Fruit fly (Drosophila melanogaster) whole organism, embryonic: ENCODE data around the gene CG15208.
A peak's percentile ranks its signal among the peaks of the same experiment; 100 is the strongest.

Experiments used
- Antp ChIP-seq: fragments of 200-800 bp; sonication (Bioruptor generic); optimal IDR thresholded peaks from 3 replicates; lab custom pipeline; 2016; ENCODE audit warnings: missing biosample characterization, missing genetic modification characterization
- BEAF-32 ChIP-seq: fragments of 200-800 bp; sonication (Bioruptor generic); optimal IDR thresholded peaks from 3 replicates; lab custom pipeline; 2017; ENCODE audit warnings: missing biosample characterization, missing genetic modification characterization, mild to moderate bottlenecking, moderate library complexity, missing genetic modification reagents
- Blimp-1 ChIP-seq: fragments of 200-800 bp; sonication (Bioruptor generic); optimal IDR thresholded peaks from 3 replicates; lab custom pipeline; 2018; ENCODE audit warnings: missing biosample characterization, missing genetic modification characterization, mild to moderate bottlenecking, moderate library complexity, missing genetic modification reagents
- C15 ChIP-seq: fragments of 200-800 bp; sonication (Bioruptor generic); IDR thresholded peaks from 3 replicates; pipeline ENCODE4 v1.3.6; 2022; ENCODE audit warnings: missing biosample characterization, missing genetic modification characterization
- CG12236 ChIP-seq: fragments of 200-800 bp; sonication (Bioruptor generic); optimal IDR thresholded peaks from 2 replicates; lab custom pipeline; 2016; ENCODE audit warnings: missing biosample characterization, missing genetic modification characterization
- CG12659 ChIP-seq: fragments of 200-800 bp; sonication (Bioruptor generic); optimal IDR thresholded peaks from 3 replicates; lab custom pipeline; 2017; ENCODE audit warnings: mild to moderate bottlenecking, missing biosample characterization, missing genetic modification reagents, missing genetic modification characterization
- CG12744 ChIP-seq: fragments of 200-800 bp; sonication (Bioruptor generic); optimal IDR thresholded peaks from 2 replicates; lab custom pipeline; 2016; ENCODE audit warnings: missing biosample characterization, missing genetic modification characterization
- CG13296 ChIP-seq: fragments of 200-800 bp; sonication (Bioruptor generic); optimal IDR thresholded peaks from 3 replicates; lab custom pipeline; 2018; ENCODE audit warnings: missing biosample characterization, mild to moderate bottlenecking, missing genetic modification characterization
- CG13775 ChIP-seq: fragments of 200-800 bp; sonication (Bioruptor generic); optimal IDR thresholded peaks from 3 replicates; lab custom pipeline; 2017; ENCODE audit warnings: missing biosample characterization, mild to moderate bottlenecking, missing genetic modification characterization
- CG14860 ChIP-seq: fragments of 200-800 bp; sonication (Bioruptor generic); IDR thresholded peaks from 3 replicates; pipeline ENCODE4 v1.3.6; 2022; ENCODE audit warnings: missing biosample characterization, missing genetic modification characterization; ENCODE audit not compliant: partially characterized antibody
- CG15011 ChIP-seq: fragments of 200-800 bp; sonication (Bioruptor generic); optimal IDR thresholded peaks from 3 replicates; lab custom pipeline; 2018; ENCODE audit warnings: missing biosample characterization, mild to moderate bottlenecking, missing genetic modification characterization
- CG18262 ChIP-seq: fragments of 200-800 bp; optimal IDR thresholded peaks from 3 replicates; lab custom pipeline; 2019; ENCODE audit warnings: missing biosample characterization, mild to moderate bottlenecking, missing genetic modification characterization, moderate library complexity
- CG18476 ChIP-seq: fragments of 200-800 bp; sonication (Bioruptor generic); optimal IDR thresholded peaks from 2 replicates; lab custom pipeline; 2016; ENCODE audit warnings: missing biosample characterization, mild to moderate bottlenecking, missing genetic modification characterization
- CG32772 ChIP-seq: fragments of 200-800 bp; sonication (Bioruptor generic); IDR thresholded peaks from 2 replicates; pipeline ENCODE4 v1.3.6; 2022; ENCODE audit warnings: missing biosample characterization, missing genetic modification characterization
- CG34376 ChIP-seq: fragments of 200-800 bp; sonication (Bioruptor generic); optimal IDR thresholded peaks from 2 replicates; lab custom pipeline; 2018; ENCODE audit warnings: missing biosample characterization, mild to moderate bottlenecking, missing genetic modification characterization
- CG34422 ChIP-seq: fragments of 200-800 bp; sonication (Bioruptor generic); IDR thresholded peaks from 3 replicates; pipeline ENCODE4 v1.3.6; 2022; ENCODE audit warnings: missing biosample characterization, missing genetic modification characterization
- CG43689 ChIP-seq: fragments of 200-800 bp; sonication (Bioruptor generic); IDR thresholded peaks from 2 replicates; pipeline ENCODE4 v1.3.6; 2022; ENCODE audit warnings: missing biosample characterization, missing genetic modification characterization
- CG4730 ChIP-seq: fragments of 200-800 bp; sonication (Bioruptor generic); IDR thresholded peaks from 2 replicates; pipeline ENCODE4 v1.3.6; 2022; ENCODE audit warnings: missing biosample characterization, missing genetic modification characterization
- CG6254 ChIP-seq: fragments of 200-800 bp; sonication (Bioruptor generic); optimal IDR thresholded peaks from 3 replicates; lab custom pipeline; 2017; ENCODE audit warnings: mild to moderate bottlenecking, missing biosample characterization, missing genetic modification reagents, missing genetic modification characterization
- CG8290 ChIP-seq, 3 experiments: fragments of 200-800 bp; sonication (Bioruptor generic); optimal IDR thresholded peaks; 2 replicates each; lab custom pipeline; 2016 to 2019; ENCODE audit warnings: missing biosample characterization in 3 of 3, missing genetic modification characterization in 3 of 3, mild to moderate bottlenecking in 2 of 3, moderate library complexity in 1 of 3
- CoRest ChIP-seq: fragments of 200-800 bp; sonication (Bioruptor generic); optimal IDR thresholded peaks from 3 replicates; lab custom pipeline; 2018; ENCODE audit warnings: missing biosample characterization, mild to moderate bottlenecking, missing genetic modification characterization, moderate library complexity
- Dbx ChIP-seq: fragments of 200-800 bp; sonication (Bioruptor generic); IDR thresholded peaks from 3 replicates; pipeline ENCODE4 v1.3.6; 2022; ENCODE audit warnings: missing biosample characterization, missing genetic modification characterization
- Dip2 ChIP-seq: fragments of 200-800 bp; sonication (Bioruptor generic); IDR thresholded peaks from 2 replicates; pipeline ENCODE4 v1.3.6; 2022; ENCODE audit warnings: missing biosample characterization, missing genetic modification characterization
- Dll ChIP-seq: fragments of 200-800 bp; sonication (Bioruptor generic); IDR thresholded peaks from 4 replicates; pipeline ENCODE4 v1.3.6; 2022; ENCODE audit warnings: missing biosample characterization, missing genetic modification characterization; ENCODE audit not compliant: partially characterized antibody
- Dp ChIP-seq: fragments of 200-800 bp; sonication (Bioruptor generic); optimal IDR thresholded peaks from 2 replicates; lab custom pipeline; 2018; ENCODE audit warnings: missing biosample characterization, mild to moderate bottlenecking, missing genetic modification characterization, moderate library complexity
- Dref ChIP-seq: fragments of 200-800 bp; sonication (Bioruptor generic); IDR thresholded peaks from 2 replicates; pipeline ENCODE4 v1.3.6; 2022; ENCODE audit warnings: missing biosample characterization, missing genetic modification characterization
- E2f1 ChIP-seq: fragments of 200-800 bp; sonication (Bioruptor generic); IDR thresholded peaks from 2 replicates; pipeline ENCODE4 v1.3.6; 2022; ENCODE audit warnings: missing biosample characterization, missing genetic modification characterization
- ERR ChIP-seq: fragments of 200-800 bp; sonication (Bioruptor generic); optimal IDR thresholded peaks from 2 replicates; lab custom pipeline; 2016; ENCODE audit warnings: missing biosample characterization, missing genetic modification characterization
- HLHmδ ChIP-seq: fragments of 200-800 bp; sonication (Bioruptor generic); optimal IDR thresholded peaks from 2 replicates; lab custom pipeline; 2018; ENCODE audit warnings: missing biosample characterization, mild to moderate bottlenecking, missing genetic modification characterization, moderate library complexity
- Hmr ChIP-seq: fragments of 200-800 bp; sonication (Bioruptor generic); optimal IDR thresholded peaks from 3 replicates; lab custom pipeline; 2017; ENCODE audit warnings: mild to moderate bottlenecking, missing biosample characterization, missing genetic modification reagents, missing genetic modification characterization
- Hr3 ChIP-seq: fragments of 200-800 bp; sonication (Bioruptor generic); optimal IDR thresholded peaks from 3 replicates; lab custom pipeline; 2016; ENCODE audit warnings: missing biosample characterization, missing genetic modification characterization
- MBD-R2 ChIP-seq: fragments of 200-800 bp; sonication (Bioruptor generic); IDR thresholded peaks from 2 replicates; pipeline ENCODE4 v1.3.6; 2022; ENCODE audit warnings: missing biosample characterization, missing genetic modification characterization
- NK7.1 ChIP-seq: fragments of 200-800 bp; sonication (Bioruptor generic); optimal IDR thresholded peaks from 3 replicates; lab custom pipeline; 2016; ENCODE audit warnings: missing biosample characterization, missing genetic modification characterization
- Scr ChIP-seq: fragments of 200-800 bp; sonication (Bioruptor generic); IDR thresholded peaks from 2 replicates; pipeline ENCODE4 v1.3.6; 2022; ENCODE audit warnings: missing biosample characterization, missing genetic modification characterization; ENCODE audit not compliant: partially characterized antibody
- Trl ChIP-seq, 3 experiments: fragments of >200 bp in 2 of 3; fragments of 200-800 bp in 1 of 3; sonication (Bioruptor generic) in 1 of 3; optimal IDR thresholded peaks; 2 replicates in 1 of 3; 3 replicates in 2 of 3; lab custom pipeline; 2016 to 2017; ENCODE audit warnings: missing biosample characterization in 1 of 3, missing genetic modification characterization in 1 of 3
- Vsx1 ChIP-seq: fragments of 200-800 bp; sonication (Bioruptor generic); optimal IDR thresholded peaks from 2 replicates; lab custom pipeline; 2017; ENCODE audit warnings: missing biosample characterization, mild to moderate bottlenecking, missing genetic modification characterization, missing genetic modification reagents
- Xbp1 ChIP-seq: fragments of 200-800 bp; sonication (Bioruptor generic); optimal IDR thresholded peaks from 3 replicates; lab custom pipeline; 2016; ENCODE audit warnings: missing biosample characterization, mild to moderate bottlenecking, missing genetic modification characterization
- amos ChIP-seq: fragments of 200-800 bp; sonication (Bioruptor generic); IDR thresholded peaks from 2 replicates; pipeline ENCODE4 v1.3.6; 2022; ENCODE audit warnings: missing biosample characterization, missing genetic modification characterization; ENCODE audit not compliant: partially characterized antibody
- aop ChIP-seq: fragments of 200-800 bp; sonication (Bioruptor generic); IDR thresholded peaks from 2 replicates; pipeline ENCODE4 v1.3.6; 2022; ENCODE audit warnings: missing biosample characterization, missing genetic modification characterization
- cwo ChIP-seq: fragments of 200-800 bp; sonication (Bioruptor generic); optimal IDR thresholded peaks from 3 replicates; lab custom pipeline; 2017; ENCODE audit warnings: missing biosample characterization, missing genetic modification characterization, mild to moderate bottlenecking, moderate library complexity, missing genetic modification reagents
- ftz-f1 ChIP-seq: fragments of 200-800 bp; sonication (Bioruptor generic); optimal IDR thresholded peaks from 2 replicates; lab custom pipeline; 2016; ENCODE audit warnings: missing biosample characterization, missing genetic modification characterization
- mirr ChIP-seq: fragments of 200-800 bp; sonication (Bioruptor generic); optimal IDR thresholded peaks from 3 replicates; lab custom pipeline; 2018; ENCODE audit warnings: missing biosample characterization, mild to moderate bottlenecking, missing genetic modification characterization
- org-1 ChIP-seq: fragments of 200-800 bp; sonication (Bioruptor generic); optimal IDR thresholded peaks from 2 replicates; lab custom pipeline; 2017; ENCODE audit warnings: missing biosample characterization, missing genetic modification characterization
- row ChIP-seq: fragments of 200-800 bp; sonication (Bioruptor generic); IDR thresholded peaks from 3 replicates; pipeline ENCODE4 v1.3.6; 2022; ENCODE audit warnings: missing biosample characterization, missing genetic modification characterization
- schlank ChIP-seq: fragments of 200-800 bp; sonication (Bioruptor generic); optimal IDR thresholded peaks from 2 replicates; lab custom pipeline; 2018; ENCODE audit warnings: missing biosample characterization, mild to moderate bottlenecking, missing genetic modification characterization
- sima ChIP-seq: fragments of 200-800 bp; sonication (Bioruptor generic); optimal IDR thresholded peaks from 2 replicates; lab custom pipeline; 2016; ENCODE audit warnings: missing biosample characterization, missing genetic modification characterization
- sob ChIP-seq: fragments of 200-800 bp; sonication (Bioruptor generic); IDR thresholded peaks from 2 replicates; pipeline ENCODE4 v1.3.6; 2022; ENCODE audit warnings: missing biosample characterization, missing genetic modification characterization
- tgo ChIP-seq: fragments of 200-800 bp; sonication (Bioruptor generic); IDR thresholded peaks from 3 replicates; pipeline ENCODE4 v1.3.6; 2022; ENCODE audit warnings: missing biosample characterization, missing genetic modification characterization
- trh ChIP-seq: fragments of 200-800 bp; sonication (Bioruptor generic); optimal IDR thresholded peaks from 2 replicates; lab custom pipeline; 2016; ENCODE audit warnings: missing biosample characterization, missing genetic modification characterization
- usp ChIP-seq: fragments of >200 bp; optimal IDR thresholded peaks from 2 replicates; lab custom pipeline; 2017; ENCODE audit warnings: missing biosample characterization, missing genetic modification characterization

CG15208 gene

DNA sequence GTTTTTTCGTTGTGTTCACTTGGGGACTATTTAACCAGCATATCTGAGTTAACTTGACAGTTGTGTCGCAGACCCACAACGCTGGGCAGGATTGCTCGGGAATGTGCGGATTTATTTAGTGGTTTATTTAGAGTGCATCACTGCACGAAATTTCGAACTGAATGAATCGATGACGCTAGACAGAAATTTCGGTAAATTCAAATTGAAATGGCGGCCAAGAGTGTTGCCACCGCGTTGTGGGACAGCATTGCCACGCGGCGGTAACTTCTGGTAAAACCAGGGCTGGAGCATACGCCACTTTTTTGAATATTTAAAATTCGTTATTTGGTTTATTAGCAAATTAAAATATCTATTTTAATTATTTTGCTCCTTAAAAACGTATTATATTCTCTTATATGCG lies 45.1 kb upstream of the CG15208 start, which contains the start of gene feo (continued):
- TF ChIP-seq Blimp-1 (GFP tag; lab: Kevin White, UChicago) (no peak), amos (GFP tag; lab: Robert Waterston, UW) (peak; percentile 38), Vsx1 (GFP tag; lab: Kevin White, UChicago) (no peak), Antp (GFP tag; lab: Kevin White, UChicago) (no peak), CG8290 (GFP tag; optimal IDR thresholded peaks at IDR 0.05; lab: Kevin White, UChicago) (no peak), CG8290 (tag; optimal IDR thresholded peaks at IDR 0.05; lab: Kevin White, UChicago) (no peak), HLHmδ (GFP tag; lab: Kevin White, UChicago) (no peak), row (GFP tag; lab: Robert Waterston, UW) (peak; percentile 53), org-1 (GFP tag; lab: Kevin White, UChicago) (no peak), CG12744 (GFP tag; lab: Kevin White, UChicago) (no peak), usp (GFP tag; lab: Kevin White, UChicago) (no peak), CG4730 (GFP tag; lab: Robert Waterston, UW) (no peak), C15 (GFP tag; lab: Robert Waterston, UW) (no peak), CG43689 (no peak), Dref (peak; percentile 52), sob (no peak; the same call in 1 of the 2 replicates), cwo (no peak), Trl (optimal IDR thresholded peaks at IDR 0.05; lab: Kevin White, UChicago) (no peak), Trl (GFP tag; optimal IDR thresholded peaks at IDR 0.05; lab: Kevin White, UChicago) (no peak), CG18476 (GFP tag; lab: Kevin White, UChicago) (no peak), CG13296 (GFP tag; lab: Kevin White, UChicago) (no peak), CG34376 (GFP tag; lab: Kevin White, UChicago) (no peak), Dll (no peak), BEAF-32 (GFP tag; lab: Kevin White, UChicago) (peak; percentile 56), Hmr (no peak), ftz-f1 (GFP tag; lab: Kevin White, UChicago) (no peak), mirr (GFP tag; lab: Kevin White, UChicago) (no peak), aop (no peak), CoRest (peak; percentile 46), CG15011 (no peak), CG12236 (GFP tag; lab: Kevin White, UChicago) (no peak), CG32772 (GFP tag; lab: Robert Waterston, UW) (no peak), E2f1 (GFP tag; lab: Robert Waterston, UW) (no peak), CG18262 (no peak), NK7.1 (GFP tag; lab: Kevin White, UChicago) (no peak), CG34422 (GFP tag; lab: Robert Waterston, UW) (no peak), MBD-R2 (GFP tag; lab: Robert Waterston, UW) (peak; percentile 37; the same call in 1 of the 2 replicates), schlank (tag; lab: Kevin White, UChicago) (no peak), CG12659 (peak; percentile 21), CG13775 (no peak), tgo (GFP tag; lab: Robert Waterston, UW) (no peak), Dp (GFP tag; lab: Kevin White, UChicago) (peak; percentile 92), Xbp1 (no peak), trh (GFP tag; lab: Kevin White, UChicago) (no peak), Dip2 (GFP tag; lab: Robert Waterston, UW) (no peak), CG14860 (GFP tag; lab: Robert Waterston, UW) (no peak), Hr3 (GFP tag; lab: Kevin White, UChicago) (no peak), Dbx (GFP tag; lab: Robert Waterston, UW) (no peak), CG6254 (GFP tag; lab: Kevin White, UChicago) (no peak), sima (no peak), Scr (GFP tag; lab: Robert Waterston, UW) (0 out of 2 replicates have a peak, but pooled peaks have one; percentile 20), ERR (GFP tag; lab: Kevin White, UChicago) (no peak)
